Worm (Caenorhabditis elegans) whole organism, late embryonic: ENCODE measurements around the gene pro-2.
A peak's percentile ranks its signal among the peaks of the same experiment; 100 is the strongest.

Source experiments
- C08G9.2 ChIP-seq: sonication (generic microtip); optimal IDR thresholded peaks from 2 replicates; lab custom pipeline; 2016; ENCODE audit warnings: mild to moderate bottlenecking, missing genetic modification characterization, moderate library complexity, missing compliant biosample characterization
- K02D7.2 ChIP-seq: sonication (generic microtip); optimal IDR thresholded peaks from 2 replicates; lab custom pipeline; 2017; ENCODE audit warnings: mild to moderate bottlenecking, missing genetic modification characterization, missing compliant biosample characterization
- ceh-14 ChIP-seq: sonication (generic microtip); optimal IDR thresholded peaks from 2 replicates; lab custom pipeline; 2016; ENCODE audit warnings: missing genotype, missing genetic modification characterization, missing compliant biosample characterization
- ceh-18 ChIP-seq: sonication (generic microtip); optimal IDR thresholded peaks from 2 replicates; lab custom pipeline; 2016; ENCODE audit warnings: missing genetic modification characterization, missing compliant biosample characterization
- ceh-22 ChIP-seq: sonication (generic microtip); optimal IDR thresholded peaks from 2 replicates; lab custom pipeline; 2017; ENCODE audit warnings: missing biosample characterization, missing genetic modification characterization
- ceh-30 ChIP-seq: fragments of 150-350 bp; optimal IDR thresholded peaks from 2 replicates; lab custom pipeline; 2014; ENCODE audit warnings: missing biosample characterization, missing genetic modification characterization
- ceh-31 ChIP-seq: sonication (generic microtip); optimal IDR thresholded peaks from 2 replicates; lab custom pipeline; 2016; ENCODE audit warnings: missing genetic modification characterization, missing compliant biosample characterization
- ceh-45 ChIP-seq: fragments of 200-800 bp; sonication (Bioruptor generic); IDR thresholded peaks from 2 replicates; pipeline ENCODE4 v1.3.6; 2022; ENCODE audit warnings: missing genetic modification reagents, missing genetic modification characterization, missing compliant biosample characterization
- elt-2 ChIP-seq: sonication (generic microtip); optimal IDR thresholded peaks from 2 replicates; lab custom pipeline; 2016; ENCODE audit warnings: missing genetic modification reagents, missing genetic modification characterization, missing compliant biosample characterization
- elt-4 ChIP-seq: sonication (generic microtip); optimal IDR thresholded peaks from 2 replicates; lab custom pipeline; 2016; ENCODE audit warnings: missing genetic modification characterization, missing compliant biosample characterization
- ets-4 ChIP-seq: sonication (generic microtip); optimal IDR thresholded peaks from 2 replicates; lab custom pipeline; 2016; ENCODE audit warnings: missing genetic modification characterization, missing compliant biosample characterization
- eyg-1 ChIP-seq: sonication (generic microtip); optimal IDR thresholded peaks from 2 replicates; lab custom pipeline; 2016; ENCODE audit warnings: missing genotype, missing genetic modification characterization, missing compliant biosample characterization
- fkh-6 ChIP-seq: sonication (generic microtip); optimal IDR thresholded peaks from 2 replicates; lab custom pipeline; 2016; ENCODE audit warnings: missing genetic modification characterization, missing compliant biosample characterization
- gmeb-2 ChIP-seq: sonication (generic microtip); optimal IDR thresholded peaks from 2 replicates; lab custom pipeline; 2016; ENCODE audit warnings: missing genetic modification characterization, inconsistent platforms, missing compliant biosample characterization
- hlh-13 ChIP-seq: fragments of 200-800 bp; sonication (Bioruptor generic); optimal IDR thresholded peaks from 2 replicates; lab custom pipeline; 2018; ENCODE audit warnings: mild to moderate bottlenecking, missing genetic modification characterization, missing compliant biosample characterization
- hlh-15 ChIP-seq: sonication (generic microtip); optimal IDR thresholded peaks from 2 replicates; lab custom pipeline; 2016; ENCODE audit warnings: missing genetic modification characterization, missing compliant biosample characterization
- hlh-30 ChIP-seq: sonication (generic microtip); optimal IDR thresholded peaks from 2 replicates; lab custom pipeline; 2017; ENCODE audit warnings: antibody characterized with exemption, missing genetic modification characterization, missing compliant biosample characterization; ENCODE audit not compliant: insufficient read depth
- mec-3 ChIP-seq: sonication (generic microtip); optimal IDR thresholded peaks from 2 replicates; lab custom pipeline; 2016; ENCODE audit warnings: borderline replicate concordance, missing genetic modification characterization, missing compliant biosample characterization
- nfya-1 ChIP-seq: sonication (generic microtip); optimal IDR thresholded peaks from 2 replicates; lab custom pipeline; 2017; ENCODE audit warnings: missing genetic modification characterization, mild to moderate bottlenecking, missing compliant biosample characterization, antibody characterized with exemption, moderate library complexity
- nhr-11 ChIP-seq: fragments of 150-350 bp; optimal IDR thresholded peaks from 2 replicates; lab custom pipeline; 2014; ENCODE audit warnings: missing biosample characterization, missing genetic modification characterization
- nhr-232 ChIP-seq: sonication (generic microtip); optimal IDR thresholded peaks from 2 replicates; lab custom pipeline; 2016; ENCODE audit warnings: missing genetic modification characterization, missing compliant biosample characterization
- odd-2 ChIP-seq: sonication (generic microtip); optimal IDR thresholded peaks from 2 replicates; lab custom pipeline; 2017; ENCODE audit warnings: antibody characterized with exemption, mild to moderate bottlenecking, missing genetic modification characterization, missing compliant biosample characterization
- pat-9 ChIP-seq: fragments of 200-800 bp; sonication (Bioruptor generic); optimal IDR thresholded peaks from 2 replicates; lab custom pipeline; 2018; ENCODE audit warnings: mild to moderate bottlenecking, missing genetic modification characterization, moderate library complexity, missing compliant biosample characterization
- pqm-1 ChIP-seq: sonication (generic microtip); optimal IDR thresholded peaks from 2 replicates; lab custom pipeline; 2016; ENCODE audit warnings: missing genetic modification characterization, missing compliant biosample characterization
- pros-1 ChIP-seq: fragments of 150-350 bp; optimal IDR thresholded peaks from 2 replicates; lab custom pipeline; 2014; ENCODE audit warnings: missing biosample characterization, missing genetic modification reagents, missing genetic modification characterization
- ref-2 ChIP-seq: sonication (generic microtip); optimal IDR thresholded peaks from 2 replicates; lab custom pipeline; 2016; ENCODE audit warnings: missing genetic modification characterization, missing compliant biosample characterization
- sdc-2 ChIP-seq: sonication (generic microtip); optimal IDR thresholded peaks from 2 replicates; lab custom pipeline; 2016; ENCODE audit warnings: missing genotype, missing genetic modification characterization, missing compliant biosample characterization
- syd-9 ChIP-seq: sonication (generic microtip); optimal IDR thresholded peaks from 2 replicates; lab custom pipeline; 2016; ENCODE audit warnings: mild to moderate bottlenecking, missing genetic modification characterization, moderate library complexity, missing compliant biosample characterization
- tbx-2 ChIP-seq: sonication (generic microtip); optimal IDR thresholded peaks from 2 replicates; lab custom pipeline; 2016; ENCODE audit warnings: missing genetic modification characterization, missing compliant biosample characterization
- ttx-3 ChIP-seq: sonication (generic microtip); optimal IDR thresholded peaks from 2 replicates; lab custom pipeline; 2016; ENCODE audit warnings: missing genetic modification reagents, missing genetic modification characterization, missing compliant biosample characterization
- unc-3 ChIP-seq, 2 experiments: fragments of 200-800 bp in 1 of 2; sonication (Bioruptor generic) in 1 of 2; sonication (generic microtip) in 1 of 2; conservative IDR thresholded peaks in 1 of 2; optimal IDR thresholded peaks in 1 of 2; 2 replicates each; pipeline versions ENCODE4 v1.3.6 to Lab custom; 2016 to 2022; ENCODE audit warnings: missing compliant biosample characterization in 2 of 2, missing genetic modification characterization in 2 of 2, missing genetic modification reagents in 1 of 2
- unc-86 ChIP-seq: sonication (generic microtip); optimal IDR thresholded peaks from 2 replicates; lab custom pipeline; 2016; ENCODE audit warnings: missing genetic modification characterization, missing compliant biosample characterization
- ztf-16 ChIP-seq: sonication (generic microtip); optimal IDR thresholded peaks from 2 replicates; lab custom pipeline; 2017; ENCODE audit warnings: missing genetic modification characterization, missing compliant biosample characterization

The pro-2 gene

DNA sequence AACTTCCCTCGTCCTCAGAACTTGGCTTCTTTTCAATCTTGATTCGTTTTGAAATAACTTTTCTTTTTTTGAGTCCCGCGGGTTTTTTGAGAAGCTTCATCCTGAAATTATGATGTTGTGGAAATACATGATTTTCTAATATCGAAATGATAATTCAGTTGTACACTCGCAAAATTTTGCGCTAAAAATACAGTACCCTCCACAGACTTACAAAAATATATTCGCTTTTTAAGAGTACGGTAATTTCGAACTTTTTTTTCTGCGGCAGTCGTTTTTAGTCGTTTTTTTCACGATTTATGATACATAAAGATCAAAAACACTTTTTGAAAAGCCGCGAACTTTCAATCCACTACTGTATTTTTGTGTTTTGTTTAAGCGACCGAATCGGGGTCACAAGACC is at the start of gene pro-2:
TSS of gene pro-2 (minus strand) at position 101 of the 400 bp plus-strand sequence.
- TF ChIP-seq ets-4 (no peak), hlh-30 (tag; lab: Kevin White, UChicago) (no peak), pqm-1 (tag; lab: Kevin White, UChicago) (no peak), ceh-22 (tag; lab: Kevin White, UChicago) (no peak), mec-3 (no peak), nhr-232 (tag; lab: Kevin White, UChicago) (no peak), gmeb-2 (no peak), nhr-11 (no peak), pros-1 (no peak), unc-3 (GFP tag; conservative IDR thresholded peaks at IDR 0.05; lab: Robert Waterston, UW) (no peak), unc-3 (tag; optimal IDR thresholded peaks at IDR 0.05; lab: Kevin White, UChicago) (no peak), nfya-1 (no peak), ceh-31 (no peak), syd-9 (tag; lab: Kevin White, UChicago) (no peak), ttx-3 (tag; lab: Kevin White, UChicago) (no peak), odd-2 (tag; lab: Kevin White, UChicago) (no peak)

ce11 chrII:10393282-10394179 is 48.6 kb upstream of the pro-2 start, which contains the start of gene gpd-1:
gpd-1 (plus strand) TSS chrII:10394129.
- no peak for TF ChIP-seq sdc-2 (tag; lab: Kevin White, UChicago)
- TF ChIP-seq fkh-6 (tag; lab: Kevin White, UChicago): no peak
- TF ChIP-seq pqm-1 (tag; lab: Kevin White, UChicago): no peak
- TF ChIP-seq ttx-3 (tag; lab: Kevin White, UChicago): no peak
- no peak for TF ChIP-seq elt-4 (tag; lab: Kevin White, UChicago)
- TF ChIP-seq hlh-15 (tag; lab: Kevin White, UChicago): no peak
- TF ChIP-seq unc-86 (tag; lab: Kevin White, UChicago): no peak
- TF ChIP-seq pat-9 (tag; lab: Kevin White, UChicago): no peak

ce11 chrII:10390854-10391253 is 45.9 kb upstream of the pro-2 start, which contains the start of the genes T09F3.2 and T09F3.7:
T09F3.2 (plus strand) TSS chrII:10391154.
T09F3.7 (plus strand) TSS chrII:10391168.
- no peak for TF ChIP-seq ref-2
- TF ChIP-seq, all 69 proteins: peak for 0

DNA sequence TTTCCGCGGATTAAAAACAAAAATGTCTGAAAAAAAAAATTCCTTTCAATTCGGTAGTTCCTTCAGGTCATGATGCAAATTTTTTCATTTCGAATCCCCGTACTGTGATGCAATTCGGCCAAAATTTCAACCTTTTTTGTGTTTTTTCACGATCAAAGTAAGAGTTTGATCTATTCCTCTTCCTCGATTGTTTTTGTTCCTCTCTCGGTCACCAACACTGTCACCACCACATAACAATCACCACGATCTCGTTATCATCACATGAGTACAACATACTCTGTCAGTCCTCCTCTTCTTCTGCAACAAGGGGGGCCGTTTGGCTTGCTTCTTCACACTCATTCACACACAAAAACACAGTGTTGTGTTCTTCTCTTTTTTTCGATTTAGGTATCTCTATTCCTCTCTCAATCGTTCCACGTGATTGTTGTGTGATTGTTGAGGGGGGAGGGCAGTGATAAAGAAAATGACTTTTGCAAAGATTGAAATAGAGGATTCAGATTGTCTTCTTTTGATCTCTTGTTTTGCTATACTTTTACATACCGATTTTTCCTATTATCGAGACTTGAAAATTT is 45.4 kb upstream of the pro-2 start:
- no peak for TF ChIP-seq pros-1
- TF ChIP-seq ref-2: no peak
- TF ChIP-seq elt-2 (tag; lab: Kevin White, UChicago): peak; percentile 1
- no peak for TF ChIP-seq ceh-14 (tag; lab: Kevin White, UChicago)
- no peak for TF ChIP-seq C08G9.2
- TF ChIP-seq, all 69 proteins: peak for 1

DNA sequence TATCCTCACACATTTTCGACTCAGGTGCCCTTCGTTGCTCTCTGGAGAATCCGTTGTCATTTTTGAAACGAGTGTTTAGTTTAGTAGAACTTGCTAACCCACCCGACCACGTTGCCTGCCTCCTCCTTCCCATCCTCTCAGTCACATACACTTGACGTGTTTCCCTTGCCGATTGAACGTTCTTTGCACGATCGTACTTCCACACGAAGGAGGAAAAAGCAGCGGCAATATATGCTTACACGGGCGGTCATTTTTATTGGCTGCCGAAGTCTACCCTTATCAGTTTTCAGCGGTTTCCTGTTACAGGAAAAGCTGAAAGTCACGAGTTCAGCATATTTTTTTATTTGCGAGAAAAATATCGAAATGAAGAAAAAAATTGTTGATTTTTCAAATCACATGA is 44.9 kb upstream of the pro-2 start:
- TF ChIP-seq ceh-45 (GFP tag; lab: Robert Waterston, UW) (no peak), tbx-2 (tag; lab: Kevin White, UChicago) (peak; percentile 9)

- TF ChIP-seq ceh-30 (tag; lab: Kevin White, UChicago): no peak
- TF ChIP-seq ztf-16 (tag; lab: Kevin White, UChicago): no peak
- peak; percentile 52 for TF ChIP-seq hlh-30 (tag; lab: Kevin White, UChicago)
- TF ChIP-seq hlh-13 (GFP tag; lab: Kevin White, UChicago): no peak
- no peak for TF ChIP-seq eyg-1 (tag; lab: Kevin White, UChicago)
- TF ChIP-seq syd-9 (tag; lab: Kevin White, UChicago): no peak
- no peak for TF ChIP-seq ceh-18
- peak; percentile 37 for TF ChIP-seq elt-2 (tag; lab: Kevin White, UChicago)
- no peak for TF ChIP-seq K02D7.2 (tag; lab: Kevin White, UChicago)
These were observed 44.1 kb upstream of the pro-2 start for ce11 chrII:10389038-10389437.
